Worm (Caenorhabditis elegans) whole organism, L3 larva: ENCODE data around the gene C44B7.5.

Experiments used
- R02D3.7 ChIP-seq: fragments of 150-350 bp; optimal IDR thresholded peaks from 2 replicates; lab custom pipeline; 2014; ENCODE audit warnings: missing biosample characterization, missing genetic modification characterization
- ZK546.5 ChIP-seq: sonication (generic microtip); optimal IDR thresholded peaks from 2 replicates; lab custom pipeline; 2017; ENCODE audit warnings: missing biosample characterization, missing genetic modification characterization
- aly-2 ChIP-seq: fragments of 150-350 bp; optimal IDR thresholded peaks from 2 replicates; lab custom pipeline; 2014; ENCODE audit warnings: missing biosample characterization, missing genetic modification characterization
- ama-1 ChIP-seq: fragments of 150-350 bp; optimal IDR thresholded peaks from 2 replicates; lab custom pipeline; 2018
- ceh-16 ChIP-seq: sonication (generic microtip); optimal IDR thresholded peaks from 2 replicates; lab custom pipeline; 2017; ENCODE audit warnings: missing biosample characterization, missing genetic modification characterization
- ceh-28 ChIP-seq: fragments of 150-350 bp; optimal IDR thresholded peaks from 2 replicates; lab custom pipeline; 2014; ENCODE audit warnings: missing biosample characterization, missing genetic modification reagents, missing genetic modification characterization
- ceh-82 ChIP-seq: fragments of 150-350 bp; optimal IDR thresholded peaks from 2 replicates; lab custom pipeline; 2014; ENCODE audit warnings: missing biosample characterization, missing genetic modification characterization
- ceh-9 ChIP-seq: sonication (generic microtip); optimal IDR thresholded peaks from 2 replicates; lab custom pipeline; 2018; ENCODE audit warnings: missing biosample characterization, missing genetic modification characterization
- daf-12 ChIP-seq: fragments of 150-350 bp; optimal IDR thresholded peaks from 2 replicates; lab custom pipeline; 2014; ENCODE audit warnings: missing biosample characterization, missing genetic modification reagents, missing genetic modification characterization
- egl-27 ChIP-seq: sonication (generic microtip); optimal IDR thresholded peaks from 4 replicates; lab custom pipeline; 2017; ENCODE audit warnings: missing biosample characterization, missing genetic modification reagents, missing genetic modification characterization
- egl-5 ChIP-seq: fragments of 150-350 bp; optimal IDR thresholded peaks from 2 replicates; lab custom pipeline; 2017; ENCODE audit warnings: missing biosample characterization, missing genetic modification reagents, missing genetic modification characterization, inconsistent platforms
- elt-1 ChIP-seq: fragments of 150-350 bp; optimal IDR thresholded peaks from 2 replicates; lab custom pipeline; 2014; ENCODE audit warnings: missing biosample characterization, missing genetic modification characterization
- elt-2 ChIP-seq: sonication (generic microtip); optimal IDR thresholded peaks from 2 replicates; lab custom pipeline; 2016; ENCODE audit warnings: missing genetic modification reagents, mild to moderate bottlenecking, missing genetic modification characterization, missing compliant biosample characterization
- elt-3 ChIP-seq, 3 experiments: fragments of 150-350 bp in 1 of 3; sonication (generic microtip) in 2 of 3; optimal IDR thresholded peaks; 2 replicates in 2 of 3; 4 replicates in 1 of 3; lab custom pipeline; 2014 to 2017; ENCODE audit warnings: missing biosample characterization in 3 of 3, missing genetic modification characterization in 3 of 3
- eor-1 ChIP-seq, 2 experiments: fragments of 150-350 bp; optimal IDR thresholded peaks; 2 replicates each; lab custom pipeline; 2014 to 2018; ENCODE audit warnings: missing biosample characterization in 2 of 2, missing genetic modification characterization in 2 of 2
- fkh-10 ChIP-seq: sonication (generic microtip); optimal IDR thresholded peaks from 2 replicates; lab custom pipeline; 2017; ENCODE audit warnings: missing biosample characterization, missing genetic modification reagents, missing genetic modification characterization
- fkh-2 ChIP-seq: fragments of 150-350 bp; optimal IDR thresholded peaks from 2 replicates; lab custom pipeline; 2014; ENCODE audit warnings: missing biosample characterization, missing genetic modification reagents, missing genetic modification characterization
- fos-1 ChIP-seq: fragments of 150-350 bp; optimal IDR thresholded peaks from 2 replicates; lab custom pipeline; 2014; ENCODE audit warnings: missing biosample characterization, missing genetic modification characterization
- hmg-11 ChIP-seq: sonication (generic microtip); optimal IDR thresholded peaks from 2 replicates; lab custom pipeline; 2016; ENCODE audit warnings: missing genetic modification characterization, missing compliant biosample characterization
- jun-1 ChIP-seq: fragments of 150-350 bp; optimal IDR thresholded peaks from 2 replicates; lab custom pipeline; 2014; ENCODE audit warnings: missing biosample characterization, missing genetic modification reagents, missing genetic modification characterization
- lin-15B ChIP-seq: fragments of 150-350 bp; optimal IDR thresholded peaks from 2 replicates; lab custom pipeline; 2014; ENCODE audit warnings: missing biosample characterization, missing genetic modification characterization
- lin-39 ChIP-seq: fragments of 150-350 bp; optimal IDR thresholded peaks from 2 replicates; lab custom pipeline; 2018; ENCODE audit warnings: missing biosample characterization, missing genetic modification reagents, missing genetic modification characterization
- lsy-12 ChIP-seq: sonication (generic microtip); optimal IDR thresholded peaks from 2 replicates; lab custom pipeline; 2016; ENCODE audit warnings: mild to moderate bottlenecking, missing genetic modification characterization, missing compliant biosample characterization
- mdl-1 ChIP-seq: fragments of 150-350 bp; optimal IDR thresholded peaks from 2 replicates; lab custom pipeline; 2014; ENCODE audit warnings: missing biosample characterization, missing genetic modification characterization
- mml-1 ChIP-seq: fragments of 150-350 bp; sonication (generic microtip); optimal IDR thresholded peaks from 3 replicates; lab custom pipeline; 2014; ENCODE audit warnings: missing biosample characterization, missing genetic modification characterization
- nfya-1 ChIP-seq: sonication (generic microtip); optimal IDR thresholded peaks from 2 replicates; lab custom pipeline; 2017; ENCODE audit warnings: missing genetic modification characterization, mild to moderate bottlenecking, missing compliant biosample characterization, antibody characterized with exemption, moderate library complexity; ENCODE audit not compliant: insufficient read depth
- nhr-11 ChIP-seq: fragments of 150-350 bp; optimal IDR thresholded peaks from 2 replicates; lab custom pipeline; 2014; ENCODE audit warnings: missing biosample characterization, missing genetic modification characterization
- nhr-12 ChIP-seq: fragments of 150-350 bp; optimal IDR thresholded peaks from 2 replicates; lab custom pipeline; 2014; ENCODE audit warnings: missing biosample characterization, missing genetic modification characterization
- nhr-23 ChIP-seq: fragments of 150-350 bp; optimal IDR thresholded peaks from 2 replicates; lab custom pipeline; 2014; ENCODE audit warnings: missing biosample characterization, missing genetic modification reagents, missing genetic modification characterization
- nhr-237 ChIP-seq: fragments of 150-350 bp; optimal IDR thresholded peaks from 2 replicates; lab custom pipeline; 2014; ENCODE audit warnings: missing biosample characterization, missing genetic modification characterization
- nhr-25 ChIP-seq: sonication (generic microtip); optimal IDR thresholded peaks from 2 replicates; lab custom pipeline; 2017; ENCODE audit warnings: missing biosample characterization, missing genetic modification characterization
- nhr-28 ChIP-seq: fragments of 150-350 bp; optimal IDR thresholded peaks from 2 replicates; lab custom pipeline; 2014; ENCODE audit warnings: missing biosample characterization, missing genetic modification characterization
- nhr-43 ChIP-seq: sonication (generic microtip); optimal IDR thresholded peaks from 2 replicates; lab custom pipeline; 2016; ENCODE audit warnings: mild to moderate bottlenecking, missing genetic modification characterization, missing compliant biosample characterization; ENCODE audit not compliant: poor library complexity, severe bottlenecking
- nhr-67 ChIP-seq: fragments of 150-350 bp; optimal IDR thresholded peaks from 2 replicates; lab custom pipeline; 2014; ENCODE audit warnings: missing biosample characterization, missing genetic modification characterization
- nhr-76 ChIP-seq: fragments of 150-350 bp; sonication (generic microtip); optimal IDR thresholded peaks from 5 replicates; lab custom pipeline; 2014; ENCODE audit warnings: missing biosample characterization, missing genetic modification characterization
- nhr-77 ChIP-seq: fragments of 150-350 bp; optimal IDR thresholded peaks from 2 replicates; lab custom pipeline; 2014; ENCODE audit warnings: missing biosample characterization, missing genetic modification characterization
- pha-4 ChIP-seq: fragments of 150-350 bp; optimal IDR thresholded peaks from 2 replicates; lab custom pipeline; 2014; ENCODE audit warnings: missing biosample characterization, missing genetic modification reagents, missing genetic modification characterization
- pqm-1 ChIP-seq: fragments of 150-350 bp; optimal IDR thresholded peaks from 2 replicates; lab custom pipeline; 2017; ENCODE audit warnings: missing biosample characterization, missing genetic modification characterization, inconsistent platforms
- sea-2 ChIP-seq: fragments of 150-350 bp; sonication (generic microtip); optimal IDR thresholded peaks from 4 replicates; lab custom pipeline; 2014; ENCODE audit warnings: missing biosample characterization, missing genetic modification reagents, missing genetic modification characterization
- skn-1 ChIP-seq: fragments of 150-350 bp; optimal IDR thresholded peaks from 2 replicates; lab custom pipeline; 2014; ENCODE audit warnings: missing biosample characterization, missing genetic modification characterization
- snpc-4 ChIP-seq: fragments of 150-350 bp; optimal IDR thresholded peaks from 2 replicates; lab custom pipeline; 2014; ENCODE audit warnings: missing biosample characterization, missing genetic modification characterization
- tbx-2 ChIP-seq: sonication (generic microtip); optimal IDR thresholded peaks from 2 replicates; lab custom pipeline; 2016; ENCODE audit warnings: mild to moderate bottlenecking, missing genetic modification characterization, missing compliant biosample characterization
- unc-39 ChIP-seq: sonication (generic microtip); optimal IDR thresholded peaks from 4 replicates; lab custom pipeline; 2017; ENCODE audit warnings: missing biosample characterization, missing genetic modification characterization
- unc-62 ChIP-seq: fragments of 150-350 bp; sonication (generic microtip); optimal IDR thresholded peaks from 4 replicates; lab custom pipeline; 2014; ENCODE audit warnings: missing biosample characterization, missing genetic modification reagents, missing genetic modification characterization
- zag-1 ChIP-seq: fragments of 150-350 bp; optimal IDR thresholded peaks from 2 replicates; lab custom pipeline; 2014; ENCODE audit warnings: missing biosample characterization, missing genetic modification characterization
- ztf-11 ChIP-seq: fragments of 150-350 bp; optimal IDR thresholded peaks from 2 replicates; lab custom pipeline; 2014; ENCODE audit warnings: missing biosample characterization, missing genetic modification characterization
- ztf-4 ChIP-seq: fragments of 150-350 bp; optimal IDR thresholded peaks from 2 replicates; lab custom pipeline; 2014; ENCODE audit warnings: missing biosample characterization, missing genetic modification characterization

C44B7.5 gene

ce11 chrII:6858201-6858600 lies 14.2 kb downstream of the C44B7.5 start, which contains the start of gene dnj-5:
Gene dnj-5, minus strand, starts transcription at chrII:6858301.
- TF ChIP-seq nhr-43 (tag; lab: Kevin White, UChicago), result no peak
- TF ChIP-seq nhr-23 (tag; lab: Kevin White, UChicago), result no peak
- no peak for TF ChIP-seq fos-1
- TF ChIP-seq mdl-1 (tag; lab: Kevin White, UChicago), result no peak
- no peak for TF ChIP-seq lin-15B

- TF ChIP-seq unc-62 (GFP tag; lab: Kevin White, UChicago) (no peak), pha-4 (peak; percentile 58), ztf-4 (tag; lab: Kevin White, UChicago) (peak; percentile 37), pqm-1 (peak; percentile 31), nhr-67 (tag; lab: Kevin White, UChicago) (no peak), daf-12 (no peak), skn-1 (tag; lab: Kevin White, UChicago) (peak; percentile 24), snpc-4 (tag; lab: Kevin White, UChicago) (peak; percentile 3), elt-1 (tag; lab: Kevin White, UChicago) (no peak), egl-27 (tag; lab: Kevin White, UChicago) (peak; percentile 94), jun-1 (tag; lab: Kevin White, UChicago) (no peak), ceh-16 (tag; lab: Kevin White, UChicago) (no peak), nfya-1 (tag; lab: Kevin White, UChicago) (peak; percentile 75), fkh-10 (no peak), nhr-43 (tag; lab: Kevin White, UChicago) (peak; percentile 28), unc-39 (tag; lab: Kevin White, UChicago) (no peak), nhr-76 (tag; lab: Kevin White, UChicago) (no peak), lin-15B (peak; percentile 47), ama-1 (peak; percentile 55), ceh-28 (tag; lab: Kevin White, UChicago) (peak; percentile 20), ceh-82 (tag; lab: Kevin White, UChicago) (peak; percentile 5), nhr-77 (tag; lab: Kevin White, UChicago) (no peak), ZK546.5 (no peak), fkh-2 (tag; lab: Kevin White, UChicago) (no peak), ztf-11 (tag; lab: Kevin White, UChicago) (no peak), zag-1 (tag; lab: Kevin White, UChicago) (no peak), nhr-11 (tag; lab: Kevin White, UChicago) (peak; percentile 35), elt-2 (peak; percentile 46), nhr-12 (no peak), egl-5 (tag; lab: Kevin White, UChicago) (peak; percentile 32), mml-1 (tag; lab: Kevin White, UChicago) (no peak), nhr-25 (tag; lab: Kevin White, UChicago) (peak; percentile 56), nhr-23 (tag; lab: Kevin White, UChicago) (peak; percentile 19), tbx-2 (tag; lab: Kevin White, UChicago) (peak; percentile 36), eor-1 (tag; optimal IDR thresholded peaks at IDR 0.05; lab: Kevin White, UChicago) (no peak), lin-39 (tag; lab: Kevin White, UChicago) (peak; percentile 85), nhr-237 (no peak), ceh-9 (tag; lab: Kevin White, UChicago) (no peak), R02D3.7 (tag; lab: Kevin White, UChicago) (peak; percentile 12), fos-1 (no peak), lsy-12 (tag; lab: Kevin White, UChicago) (peak; percentile 78), mdl-1 (tag; lab: Kevin White, UChicago) (no peak), aly-2 (tag; lab: Kevin White, UChicago) (no peak), hmg-11 (tag; lab: Kevin White, UChicago) (peak; percentile 78), nhr-28 (no peak), sea-2 (GFP tag; lab: Kevin White, UChicago) (no peak), elt-3 (tag; optimal IDR thresholded peaks at IDR 0.05; lab: Kevin White, UChicago) (peak in 1 of 3 experiments; percentile 39)
- TF ChIP-seq, all 47 proteins: peak for 23
Observed at ce11 chrII:6853059-6853466, 19.3 kb downstream of the C44B7.5 start.
